Worm (Caenorhabditis elegans): ENCODE results near the gene mxl-1.

DNA sequence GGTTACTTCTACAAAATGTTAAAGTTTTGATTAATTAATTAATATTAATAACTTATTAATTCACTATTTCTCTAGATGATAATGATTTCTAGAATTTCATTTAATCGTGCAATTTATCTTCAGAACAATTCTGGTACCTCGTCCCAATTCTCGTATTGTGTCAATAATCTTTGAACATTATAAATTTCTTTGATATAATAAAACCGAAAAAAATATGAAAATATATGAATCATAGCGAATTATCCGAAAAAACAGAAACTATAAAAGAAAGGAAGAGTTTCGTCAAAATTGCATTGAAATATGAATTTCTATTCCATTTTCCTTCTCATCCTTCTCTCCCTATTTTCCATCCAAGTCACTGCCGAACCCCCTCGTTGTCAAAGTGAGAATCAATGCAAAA, 6.1 kb downstream of the mxl-1 start, which contains the start of gene T19B10.12:
- no peak for TF ChIP-seq W03F9.2 (tag; optimal IDR thresholded peaks at IDR 0.05)
- no peak for TF ChIP-seq him-1 (tag; optimal IDR thresholded peaks at IDR 0.05)
- no peak for TF ChIP-seq dao-5 (tag; optimal IDR thresholded peaks at IDR 0.05)
